Worm (Caenorhabditis elegans): ENCODE data around the gene srh-235.

The srh-235 gene

ce11 chrV:17471564-17471963 lies at the start of gene srh-235:
TSS of gene srh-235 (minus strand) at chrV:17471664.
- no peak for TF ChIP-seq tab-1 (GFP tag; IDR thresholded peaks at IDR 0.05)
- TF ChIP-seq ztf-23 (GFP tag; IDR thresholded peaks at IDR 0.05) = no peak
- TF ChIP-seq flt-1 (GFP tag; IDR thresholded peaks at IDR 0.05) = no peak
- no peak for TF ChIP-seq med-1 (GFP tag; optimal IDR thresholded peaks at IDR 0.05; ENCODE audit: insufficient read depth)
- TF ChIP-seq T22C8.4 (GFP tag; IDR thresholded peaks at IDR 0.05) = no peak
- no peak for TF ChIP-seq ztf-29 (GFP tag; IDR thresholded peaks at IDR 0.05)
- no peak for TF ChIP-seq klf-2 (GFP tag; conservative IDR thresholded peaks at IDR 0.05)
- no peak for TF ChIP-seq cog-1 (tag; optimal IDR thresholded peaks at IDR 0.05)

ce11 chrV:17520735-17521134 lies 49.3 kb upstream of the srh-235 start, which contains the start of gene fbxa-136:
TSS of gene fbxa-136 (plus strand) at chrV:17521035.
- no peak for TF ChIP-seq ztf-29 (GFP tag; IDR thresholded peaks at IDR 0.05)
- TF ChIP-seq T22C8.4 (GFP tag; IDR thresholded peaks at IDR 0.05) = no peak
- TF ChIP-seq cog-1 (tag; optimal IDR thresholded peaks at IDR 0.05) = no peak
- TF ChIP-seq tab-1 (GFP tag; IDR thresholded peaks at IDR 0.05) = no peak
- no peak for TF ChIP-seq med-1 (GFP tag; optimal IDR thresholded peaks at IDR 0.05; ENCODE audit: insufficient read depth)
- no peak for TF ChIP-seq klf-2 (GFP tag; conservative IDR thresholded peaks at IDR 0.05)
- no peak for TF ChIP-seq ztf-23 (GFP tag; IDR thresholded peaks at IDR 0.05)
- no peak for TF ChIP-seq flt-1 (GFP tag; IDR thresholded peaks at IDR 0.05)
- TF ChIP-seq ref-1 (GFP tag; conservative IDR thresholded peaks at IDR 0.05) = no peak

- TF ChIP-seq ztf-23 (GFP tag; IDR thresholded peaks at IDR 0.05) = no peak
- TF ChIP-seq ref-1 (GFP tag; conservative IDR thresholded peaks at IDR 0.05) = 0 out of 2 replicates have a peak, but pooled peaks have one; percentile 10
- no peak for TF ChIP-seq ztf-29 (GFP tag; IDR thresholded peaks at IDR 0.05)
- no peak for TF ChIP-seq med-1 (GFP tag; optimal IDR thresholded peaks at IDR 0.05; ENCODE audit: insufficient read depth)
- TF ChIP-seq klf-2 (GFP tag; conservative IDR thresholded peaks at IDR 0.05) = no peak
Measured at ce11 chrV:17513831-17514230, 42.4 kb upstream of the srh-235 start.

- TF ChIP-seq med-1 (GFP tag; optimal IDR thresholded peaks at IDR 0.05; ENCODE audit: insufficient read depth) (no peak), tab-1 (GFP tag; IDR thresholded peaks at IDR 0.05) (0 out of 2 replicates have a peak, but pooled peaks have one; percentile 32)
Measured at ce11 chrV:17512763-17513162, 41.3 kb upstream of the srh-235 start.

- TF ChIP-seq cog-1 (tag; optimal IDR thresholded peaks at IDR 0.05) (no peak), ztf-29 (GFP tag; IDR thresholded peaks at IDR 0.05) (no peak), tab-1 (GFP tag; IDR thresholded peaks at IDR 0.05) (no peak), ztf-23 (GFP tag; IDR thresholded peaks at IDR 0.05) (no peak), flt-1 (GFP tag; IDR thresholded peaks at IDR 0.05) (no peak), ref-1 (GFP tag; conservative IDR thresholded peaks at IDR 0.05) (no peak), T22C8.4 (GFP tag; IDR thresholded peaks at IDR 0.05) (no peak), klf-2 (GFP tag; conservative IDR thresholded peaks at IDR 0.05) (no peak), med-1 (GFP tag; optimal IDR thresholded peaks at IDR 0.05; ENCODE audit: insufficient read depth) (no peak)
Measured at ce11 chrV:17508493-17508892, 37.0 kb upstream of the srh-235 start, which contains the start of gene srw-32. TSS of gene srw-32 (plus strand) at chrV:17508793.

ce11 chrV:17506289-17506688 lies 34.8 kb upstream of the srh-235 start, which contains the start of gene srw-31:
TSS of gene srw-31 (plus strand) at chrV:17506589.
- TF ChIP-seq ztf-23 (GFP tag; IDR thresholded peaks at IDR 0.05) (no peak), klf-2 (GFP tag; conservative IDR thresholded peaks at IDR 0.05) (no peak), tab-1 (GFP tag; IDR thresholded peaks at IDR 0.05) (no peak), ztf-29 (GFP tag; IDR thresholded peaks at IDR 0.05) (no peak), cog-1 (tag; optimal IDR thresholded peaks at IDR 0.05) (no peak), flt-1 (GFP tag; IDR thresholded peaks at IDR 0.05) (no peak), T22C8.4 (GFP tag; IDR thresholded peaks at IDR 0.05) (no peak), ref-1 (GFP tag; conservative IDR thresholded peaks at IDR 0.05) (no peak), med-1 (GFP tag; optimal IDR thresholded peaks at IDR 0.05; ENCODE audit: insufficient read depth) (no peak)

ce11 chrV:17500055-17500454 lies 28.6 kb upstream of the srh-235 start:
- TF ChIP-seq tab-1 (GFP tag; IDR thresholded peaks at IDR 0.05) = no peak
- TF ChIP-seq ref-1 (GFP tag; conservative IDR thresholded peaks at IDR 0.05) = no peak
- TF ChIP-seq T22C8.4 (GFP tag; IDR thresholded peaks at IDR 0.05) = no peak
- no peak for TF ChIP-seq flt-1 (GFP tag; IDR thresholded peaks at IDR 0.05)
- no peak for TF ChIP-seq cog-1 (tag; optimal IDR thresholded peaks at IDR 0.05)
- no peak for TF ChIP-seq ztf-23 (GFP tag; IDR thresholded peaks at IDR 0.05)
- no peak for TF ChIP-seq med-1 (GFP tag; optimal IDR thresholded peaks at IDR 0.05; ENCODE audit: insufficient read depth)
- no peak for TF ChIP-seq klf-2 (GFP tag; conservative IDR thresholded peaks at IDR 0.05)
- TF ChIP-seq ztf-29 (GFP tag; IDR thresholded peaks at IDR 0.05) = no peak

ce11 chrV:17496071-17496470 lies 24.6 kb upstream of the srh-235 start, which contains the start of gene srh-118:
TSS of gene srh-118 (minus strand) at chrV:17496171.
- no peak for TF ChIP-seq klf-2 (GFP tag; conservative IDR thresholded peaks at IDR 0.05)
- TF ChIP-seq ztf-29 (GFP tag; IDR thresholded peaks at IDR 0.05) = no peak
- TF ChIP-seq T22C8.4 (GFP tag; IDR thresholded peaks at IDR 0.05) = no peak

- TF ChIP-seq ref-1 (GFP tag; conservative IDR thresholded peaks at IDR 0.05) (no peak), ztf-23 (GFP tag; IDR thresholded peaks at IDR 0.05) (no peak), klf-2 (GFP tag; conservative IDR thresholded peaks at IDR 0.05) (no peak), cog-1 (tag; optimal IDR thresholded peaks at IDR 0.05) (no peak), flt-1 (GFP tag; IDR thresholded peaks at IDR 0.05) (no peak), T22C8.4 (GFP tag; IDR thresholded peaks at IDR 0.05) (no peak), ztf-29 (GFP tag; IDR thresholded peaks at IDR 0.05) (no peak), med-1 (GFP tag; optimal IDR thresholded peaks at IDR 0.05; ENCODE audit: insufficient read depth) (no peak), tab-1 (GFP tag; IDR thresholded peaks at IDR 0.05) (no peak)
Measured at ce11 chrV:17493732-17494131, 22.3 kb upstream of the srh-235 start, which contains the start of gene fbxa-102. TSS of gene fbxa-102 (minus strand) at chrV:17493832.

ce11 chrV:17486034-17486433 lies 14.6 kb upstream of the srh-235 start, which contains the start of gene scl-24:
TSS of gene scl-24 (plus strand) at chrV:17486334.
- TF ChIP-seq ztf-23 (GFP tag; IDR thresholded peaks at IDR 0.05) = no peak
- TF ChIP-seq cog-1 (tag; optimal IDR thresholded peaks at IDR 0.05) = no peak
- no peak for TF ChIP-seq T22C8.4 (GFP tag; IDR thresholded peaks at IDR 0.05)
- no peak for TF ChIP-seq ref-1 (GFP tag; conservative IDR thresholded peaks at IDR 0.05)
- TF ChIP-seq flt-1 (GFP tag; IDR thresholded peaks at IDR 0.05) = no peak
- no peak for TF ChIP-seq tab-1 (GFP tag; IDR thresholded peaks at IDR 0.05)
- no peak for TF ChIP-seq ztf-29 (GFP tag; IDR thresholded peaks at IDR 0.05)
- no peak for TF ChIP-seq klf-2 (GFP tag; conservative IDR thresholded peaks at IDR 0.05)
- no peak for TF ChIP-seq med-1 (GFP tag; optimal IDR thresholded peaks at IDR 0.05; ENCODE audit: insufficient read depth)
